Fruit fly (Drosophila melanogaster) whole organism, embryonic: ENCODE results near the gene Polr1C.

Experiments used
- Aef1 ChIP-seq: fragments of 200-800 bp; sonication (Bioruptor generic); IDR thresholded peaks from 3 replicates; pipeline ENCODE4 v1.3.6; 2022; ENCODE audit warnings: missing biosample characterization, missing genetic modification characterization
- CG10366 ChIP-seq: fragments of 200-800 bp; sonication (Bioruptor generic); IDR thresholded peaks from 2 replicates; pipeline ENCODE4 v1.3.6; 2022; ENCODE audit warnings: missing biosample characterization, missing genetic modification characterization
- CG10654 ChIP-seq: fragments of 200-800 bp; sonication (Bioruptor generic); optimal IDR thresholded peaks from 2 replicates; lab custom pipeline; 2016; ENCODE audit warnings: missing biosample characterization, missing genetic modification characterization
- CG11696 ChIP-seq: fragments of 200-800 bp; sonication (Bioruptor generic); IDR thresholded peaks from 2 replicates; pipeline ENCODE4 v1.3.6; 2022; ENCODE audit warnings: missing biosample characterization, missing genetic modification characterization
- CG11723 ChIP-seq: fragments of 200-800 bp; sonication (Bioruptor generic); optimal IDR thresholded peaks from 2 replicates; lab custom pipeline; 2017; ENCODE audit warnings: missing biosample characterization, mild to moderate bottlenecking, missing genetic modification characterization
- CG13624 ChIP-seq: fragments of 200-800 bp; sonication (Bioruptor generic); optimal IDR thresholded peaks from 2 replicates; lab custom pipeline; 2016; ENCODE audit warnings: missing biosample characterization, missing genetic modification characterization
- CG13894 ChIP-seq: fragments of 200-800 bp; sonication (Bioruptor generic); optimal IDR thresholded peaks from 3 replicates; lab custom pipeline; 2018; ENCODE audit warnings: missing biosample characterization, mild to moderate bottlenecking, missing genetic modification characterization, moderate library complexity
- CG15011 ChIP-seq: fragments of 200-800 bp; sonication (Bioruptor generic); optimal IDR thresholded peaks from 3 replicates; lab custom pipeline; 2018; ENCODE audit warnings: missing biosample characterization, mild to moderate bottlenecking, missing genetic modification characterization
- CG15479 ChIP-seq: fragments of 200-800 bp; sonication (Bioruptor generic); optimal IDR thresholded peaks from 3 replicates; lab custom pipeline; 2019; ENCODE audit warnings: missing biosample characterization, mild to moderate bottlenecking, missing genetic modification characterization, moderate library complexity
- CG16815 ChIP-seq: fragments of 200-800 bp; sonication (Bioruptor generic); optimal IDR thresholded peaks from 3 replicates; lab custom pipeline; 2017; ENCODE audit warnings: missing biosample characterization, mild to moderate bottlenecking, missing genetic modification characterization
- CG2116 ChIP-seq: fragments of 200-800 bp; sonication (Bioruptor generic); optimal IDR thresholded peaks from 3 replicates; lab custom pipeline; 2018; ENCODE audit warnings: missing biosample characterization, mild to moderate bottlenecking, missing genetic modification characterization
- CG3407 ChIP-seq: fragments of 200-800 bp; sonication (Bioruptor generic); optimal IDR thresholded peaks from 2 replicates; lab custom pipeline; 2018; ENCODE audit warnings: missing biosample characterization, mild to moderate bottlenecking, missing genetic modification characterization
- CG34224 ChIP-seq: fragments of 200-800 bp; sonication (Bioruptor generic); IDR thresholded peaks from 3 replicates; pipeline ENCODE4 v1.3.6; 2022; ENCODE audit warnings: missing biosample characterization, missing genetic modification characterization; ENCODE audit not compliant: partially characterized antibody
- CG3995 ChIP-seq: fragments of 200-800 bp; sonication (Bioruptor generic); optimal IDR thresholded peaks from 3 replicates; lab custom pipeline; 2016; ENCODE audit warnings: missing biosample characterization, missing genetic modification characterization
- CG4617 ChIP-seq: fragments of 200-800 bp; sonication (Bioruptor generic); optimal IDR thresholded peaks from 3 replicates; lab custom pipeline; 2016; ENCODE audit warnings: missing biosample characterization, missing genetic modification characterization, borderline replicate concordance
- CG4707 ChIP-seq: fragments of 200-800 bp; sonication (Bioruptor generic); optimal IDR thresholded peaks from 2 replicates; lab custom pipeline; 2018; ENCODE audit warnings: missing biosample characterization, mild to moderate bottlenecking, missing genetic modification characterization, moderate library complexity
- CG8290 ChIP-seq, 3 experiments: fragments of 200-800 bp; sonication (Bioruptor generic); optimal IDR thresholded peaks; 2 replicates each; lab custom pipeline; 2016 to 2019; ENCODE audit warnings: missing biosample characterization in 3 of 3, missing genetic modification characterization in 3 of 3, mild to moderate bottlenecking in 2 of 3, moderate library complexity in 1 of 3
- CHES-1-like ChIP-seq: fragments of 200-800 bp; sonication (Bioruptor generic); optimal IDR thresholded peaks from 2 replicates; lab custom pipeline; 2016; ENCODE audit warnings: missing biosample characterization, missing genetic modification characterization
- CkIIα-i1 ChIP-seq: fragments of 200-800 bp; sonication (Bioruptor generic); IDR thresholded peaks from 2 replicates; pipeline ENCODE4 v1.3.6; 2022; ENCODE audit warnings: missing biosample characterization, missing genetic modification characterization
- E2f1 ChIP-seq: fragments of 200-800 bp; sonication (Bioruptor generic); IDR thresholded peaks from 2 replicates; pipeline ENCODE4 v1.3.6; 2022; ENCODE audit warnings: missing biosample characterization, missing genetic modification characterization
- ERR ChIP-seq: fragments of 200-800 bp; sonication (Bioruptor generic); optimal IDR thresholded peaks from 2 replicates; lab custom pipeline; 2016; ENCODE audit warnings: missing biosample characterization, missing genetic modification characterization
- Ets97D ChIP-seq: fragments of 200-800 bp; sonication (Bioruptor generic); optimal IDR thresholded peaks from 3 replicates; lab custom pipeline; 2016; ENCODE audit warnings: missing biosample characterization, missing genetic modification characterization
- Gsc ChIP-seq: fragments of 200-800 bp; sonication (Bioruptor generic); IDR thresholded peaks from 2 replicates; pipeline ENCODE4 v1.3.6; 2022; ENCODE audit warnings: missing biosample characterization, missing genetic modification characterization
- HmgZ ChIP-seq: fragments of 200-800 bp; sonication (Bioruptor generic); optimal IDR thresholded peaks from 2 replicates; lab custom pipeline; 2018; ENCODE audit warnings: missing biosample characterization, mild to moderate bottlenecking, missing genetic modification characterization
- Mrtf ChIP-seq: fragments of 200-800 bp; sonication (Bioruptor generic); IDR thresholded peaks from 3 replicates; pipeline ENCODE4 v1.3.6; 2022; ENCODE audit warnings: missing biosample characterization, missing genetic modification characterization
- NC2β ChIP-seq: fragments of 200-800 bp; sonication (Bioruptor generic); optimal IDR thresholded peaks from 2 replicates; lab custom pipeline; 2016; ENCODE audit warnings: missing biosample characterization, missing genetic modification characterization
- NK7.1 ChIP-seq: fragments of 200-800 bp; sonication (Bioruptor generic); optimal IDR thresholded peaks from 3 replicates; lab custom pipeline; 2016; ENCODE audit warnings: missing biosample characterization, missing genetic modification characterization
- Rx ChIP-seq: fragments of 200-800 bp; sonication (Bioruptor generic); IDR thresholded peaks from 2 replicates; pipeline ENCODE4 v1.3.6; 2022; ENCODE audit warnings: missing biosample characterization, missing genetic modification characterization
- Six4 ChIP-seq: fragments of 200-800 bp; sonication (Bioruptor generic); optimal IDR thresholded peaks from 2 replicates; lab custom pipeline; 2016; ENCODE audit warnings: missing biosample characterization, missing genetic modification characterization
- Stat92E ChIP-seq, 3 experiments: fragments of >200 bp in 2 of 3; fragments of 200-800 bp in 1 of 3; sonication (Bioruptor generic) in 1 of 3; optimal IDR thresholded peaks; 2 replicates each; lab custom pipeline; 2017 to 2019; ENCODE audit warnings: missing biosample characterization in 3 of 3, missing genetic modification characterization in 3 of 3, mild to moderate bottlenecking in 1 of 3, moderate library complexity in 1 of 3
- az2 ChIP-seq: fragments of 200-800 bp; sonication (Bioruptor generic); optimal IDR thresholded peaks from 3 replicates; lab custom pipeline; 2016; ENCODE audit warnings: missing biosample characterization, missing genetic modification characterization
- bowl ChIP-seq: fragments of 200-800 bp; sonication (Bioruptor generic); IDR thresholded peaks from 2 replicates; pipeline ENCODE4 v1.3.6; 2022; ENCODE audit warnings: missing biosample characterization, missing genetic modification characterization
- dm ChIP-seq: fragments of 200-800 bp; sonication (Bioruptor generic); optimal IDR thresholded peaks from 3 replicates; lab custom pipeline; 2016; ENCODE audit warnings: missing biosample characterization, missing genetic modification characterization
- en ChIP-seq: fragments of 200-800 bp; sonication (Bioruptor generic); optimal IDR thresholded peaks from 2 replicates; lab custom pipeline; 2016; ENCODE audit warnings: missing biosample characterization, missing genetic modification characterization
- eve ChIP-seq, 2 experiments: fragments of >200 bp; optimal IDR thresholded peaks; 2 replicates each; lab custom pipeline; 2017; ENCODE audit warnings: missing biosample characterization in 2 of 2, missing genetic modification characterization in 2 of 2
- fu2 ChIP-seq: fragments of 200-800 bp; sonication (Bioruptor generic); optimal IDR thresholded peaks from 2 replicates; lab custom pipeline; 2016; ENCODE audit warnings: missing biosample characterization, missing genetic modification characterization
- hbn ChIP-seq: fragments of 200-800 bp; sonication (Bioruptor generic); IDR thresholded peaks from 2 replicates; pipeline ENCODE4 v1.3.6; 2022; ENCODE audit warnings: missing biosample characterization, missing genetic modification characterization; ENCODE audit not compliant: partially characterized antibody
- hth ChIP-seq: fragments of >200 bp; optimal IDR thresholded peaks from 2 replicates; lab custom pipeline; 2017; ENCODE audit warnings: inconsistent platforms
- lola ChIP-seq, 3 experiments: fragments of >200 bp in 2 of 3; fragments of 200-800 bp in 1 of 3; sonication (Bioruptor generic) in 1 of 3; optimal IDR thresholded peaks; 2 replicates each; lab custom pipeline; 2017 to 2019; ENCODE audit warnings: missing biosample characterization in 3 of 3, missing genetic modification characterization in 3 of 3, mild to moderate bottlenecking in 1 of 3, moderate library complexity in 1 of 3
- mirr ChIP-seq: fragments of 200-800 bp; sonication (Bioruptor generic); optimal IDR thresholded peaks from 3 replicates; lab custom pipeline; 2018; ENCODE audit warnings: missing biosample characterization, mild to moderate bottlenecking, missing genetic modification characterization
- oc ChIP-seq: fragments of 200-800 bp; sonication (Bioruptor generic); optimal IDR thresholded peaks from 2 replicates; lab custom pipeline; 2018; ENCODE audit warnings: missing biosample characterization, mild to moderate bottlenecking, missing genetic modification characterization, moderate library complexity
- schlank ChIP-seq: fragments of 200-800 bp; sonication (Bioruptor generic); optimal IDR thresholded peaks from 2 replicates; lab custom pipeline; 2018; ENCODE audit warnings: missing biosample characterization, mild to moderate bottlenecking, missing genetic modification characterization
- sug ChIP-seq: fragments of 200-800 bp; optimal IDR thresholded peaks from 2 replicates; lab custom pipeline; 2019; ENCODE audit warnings: missing biosample characterization, mild to moderate bottlenecking, missing genetic modification characterization, moderate library complexity
- trem ChIP-seq: fragments of 200-800 bp; optimal IDR thresholded peaks from 3 replicates; lab custom pipeline; 2019; ENCODE audit warnings: missing biosample characterization, mild to moderate bottlenecking, missing genetic modification characterization, moderate library complexity
- tx ChIP-seq: fragments of 200-800 bp; sonication (Bioruptor generic); optimal IDR thresholded peaks from 2 replicates; lab custom pipeline; 2016; ENCODE audit warnings: missing biosample characterization, missing genetic modification characterization
- vfl ChIP-seq: fragments of 200-800 bp; sonication (Bioruptor generic); optimal IDR thresholded peaks from 2 replicates; lab custom pipeline; 2016; ENCODE audit warnings: missing biosample characterization, missing genetic modification characterization
- vvl ChIP-seq: fragments of 200-800 bp; sonication (Bioruptor generic); IDR thresholded peaks from 2 replicates; pipeline ENCODE4 v1.3.6; 2022; ENCODE audit warnings: missing biosample characterization, missing genetic modification characterization
- z ChIP-seq: fragments of 200-800 bp; sonication (Bioruptor generic); IDR thresholded peaks from 3 replicates; pipeline ENCODE4 v1.3.6; 2022; ENCODE audit warnings: missing biosample characterization, missing genetic modification characterization

Polr1C gene

DNA sequence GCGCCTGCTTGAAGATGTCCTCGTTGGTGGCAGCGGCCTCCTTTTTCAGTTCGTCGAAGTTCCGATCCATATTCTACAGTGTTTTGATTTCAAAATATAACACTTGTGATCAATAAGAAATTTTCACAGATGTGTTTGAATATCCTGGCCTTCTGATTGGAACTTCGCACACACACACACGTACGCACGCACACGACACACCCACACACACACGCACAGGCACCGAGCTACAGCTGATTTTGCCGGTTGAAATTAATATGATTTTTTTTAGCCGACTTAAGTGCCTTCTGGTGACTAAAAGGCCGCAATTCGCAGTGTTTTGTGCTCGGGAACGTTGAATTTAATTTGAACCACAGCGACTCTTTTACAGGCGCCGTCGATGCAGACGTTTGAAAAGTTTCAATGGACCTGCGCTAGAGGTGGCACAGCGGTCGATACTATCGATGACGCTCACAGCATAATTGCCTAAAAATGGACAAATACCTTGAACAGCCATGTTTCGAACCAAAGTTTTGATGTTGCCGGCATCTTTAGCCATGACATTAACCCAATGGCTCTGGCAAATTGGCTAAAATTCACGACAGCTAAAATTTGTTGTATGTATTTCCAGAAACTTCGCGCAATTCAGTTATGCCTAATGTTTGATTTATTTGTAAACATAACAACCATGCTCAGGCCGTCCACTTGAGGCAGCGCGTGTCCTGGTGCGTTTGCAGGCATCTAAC is 40.7 kb downstream of the Polr1C start, which contains the start of gene Rtnl1 (continued):
- TF ChIP-seq Ets97D (GFP tag; lab: Kevin White, UChicago) (peak; percentile 86), sug (tag; lab: Kevin White, UChicago) (peak; percentile 63), CkIIα-i1 (no peak), hth (lab: Kevin White, UChicago) (no peak), CG4617 (GFP tag; lab: Kevin White, UChicago) (peak; percentile 81), CG3407 (GFP tag; lab: Kevin White, UChicago) (no peak), hbn (GFP tag; lab: Robert Waterston, UW) (peak; percentile 95), Aef1 (GFP tag; lab: Robert Waterston, UW) (0 out of 3 replicates have a peak, but pooled peaks have one; percentile 26), CG2116 (GFP tag; lab: Kevin White, UChicago) (peak; percentile 73), bowl (no peak), dm (GFP tag; lab: Kevin White, UChicago) (peak; percentile 40), CG13624 (GFP tag; lab: Kevin White, UChicago) (peak; percentile 71), HmgZ (tag; lab: Kevin White, UChicago) (peak; percentile 87), az2 (GFP tag; lab: Kevin White, UChicago) (peak; percentile 3), CG16815 (GFP tag; lab: Kevin White, UChicago) (no peak)
- TF ChIP-seq, all 482 proteins: peak for 193

DNA sequence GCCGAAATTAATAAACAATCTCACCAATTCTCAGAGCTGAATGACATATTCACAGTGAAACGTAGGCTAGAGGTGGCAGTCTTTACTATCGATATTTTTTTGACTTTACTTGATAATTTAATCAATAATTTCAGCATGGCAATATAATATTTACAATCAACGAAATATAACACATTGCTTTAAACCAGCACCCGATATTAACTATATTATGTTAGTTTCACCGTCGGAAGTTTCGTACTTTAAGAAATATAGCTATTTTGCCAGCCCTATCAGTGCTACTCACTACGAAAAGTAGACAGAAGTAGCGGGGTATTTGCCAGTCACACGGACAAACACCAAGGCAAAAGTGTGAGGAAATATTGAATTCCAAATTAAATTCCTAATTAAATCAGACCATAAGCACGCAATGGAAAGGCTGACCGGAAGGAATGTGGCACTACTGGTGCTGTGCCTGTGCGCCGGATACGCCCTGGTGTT is 42.0 kb downstream of the Polr1C start, which contains the start of the genes CG31917, Tfb5 and SelT:
Gene CG31917, minus strand, starts transcription at position 51 of the 477 bp plus-strand sequence.
Gene Tfb5, minus strand, starts transcription at position 51 of the 477 bp plus-strand sequence.
Gene SelT, plus strand, starts transcription at position 139 of the 477 bp plus-strand sequence.
- peak; percentile 52 for TF ChIP-seq CG3995 (GFP tag; lab: Kevin White, UChicago)
- no peak for TF ChIP-seq mirr (GFP tag; lab: Kevin White, UChicago)
- TF ChIP-seq trem (tag; lab: Kevin White, UChicago) = peak; percentile 63
- TF ChIP-seq dm (GFP tag; lab: Kevin White, UChicago) = peak; percentile 62
- TF ChIP-seq ERR = peak; percentile 25
- TF ChIP-seq eve (GFP tag; optimal IDR thresholded peaks at IDR 0.05; lab: Kevin White, UChicago) = no peak
- TF ChIP-seq CG11696 (GFP tag; lab: Robert Waterston, UW) = no peak
- TF ChIP-seq CG15479 = no peak
- peak; percentile 35; the same call in 1 of the 2 replicates for TF ChIP-seq CG10366 (GFP tag; lab: Robert Waterston, UW)
- TF ChIP-seq schlank = peak; percentile 3
- TF ChIP-seq NC2β (GFP tag; lab: Kevin White, UChicago) = peak; percentile 68
- no peak for TF ChIP-seq z
- no peak for TF ChIP-seq oc (tag; lab: Kevin White, UChicago)
- peak; percentile 74 for TF ChIP-seq CG34224 (GFP tag; lab: Robert Waterston, UW)
- TF ChIP-seq vvl (GFP tag; lab: Robert Waterston, UW) = peak; percentile 62
- peak; percentile 71 for TF ChIP-seq CHES-1-like (GFP tag; lab: Kevin White, UChicago)
- TF ChIP-seq Six4 (GFP tag; lab: Kevin White, UChicago) = no peak
- TF ChIP-seq fu2 (GFP tag; lab: Kevin White, UChicago) = peak; percentile 59
- TF ChIP-seq CG4707 = no peak
- TF ChIP-seq CG8290 (GFP tag; optimal IDR thresholded peaks at IDR 0.05; lab: Kevin White, UChicago) = peak; percentile 64
- no peak for TF ChIP-seq CG8290 (tag; optimal IDR thresholded peaks at IDR 0.05; lab: Kevin White, UChicago)
- TF ChIP-seq lola (GFP tag; optimal IDR thresholded peaks at IDR 0.05; lab: Kevin White, UChicago) = peak in 1 of 3 experiments; percentile 50
- no peak for TF ChIP-seq en (GFP tag; lab: Kevin White, UChicago)
- peak in 1 of 3 experiments; percentile 59 for TF ChIP-seq Stat92E (GFP tag; optimal IDR thresholded peaks at IDR 0.05; lab: Kevin White, UChicago)
- no peak for TF ChIP-seq bowl
- no peak for TF ChIP-seq E2f1 (GFP tag; lab: Robert Waterston, UW)
- TF ChIP-seq Gsc (GFP tag; lab: Robert Waterston, UW) = no peak
- TF ChIP-seq NK7.1 (GFP tag; lab: Kevin White, UChicago) = no peak
- TF ChIP-seq tx (GFP tag; lab: Kevin White, UChicago) = peak; percentile 47
- TF ChIP-seq vfl (GFP tag; lab: Kevin White, UChicago) = peak; percentile 58
- TF ChIP-seq CG10654 (GFP tag; lab: Kevin White, UChicago) = no peak
- TF ChIP-seq CG15011 (GFP tag; lab: Kevin White, UChicago) = no peak
- no peak for TF ChIP-seq Rx (GFP tag; lab: Robert Waterston, UW)
- no peak for TF ChIP-seq Mrtf (GFP tag; lab: Robert Waterston, UW)
- TF ChIP-seq CG13894 = no peak
- TF ChIP-seq CG11723 = no peak
